Worm (Caenorhabditis elegans) whole organism, L1 larva: Measurements from ENCODE around the gene T25E4.1.

Experiments
- C04F5.9 ChIP-seq: sonication (generic microtip); optimal IDR thresholded peaks from 2 replicates; lab custom pipeline; 2016; ENCODE audit warnings: missing genetic modification characterization, missing compliant biosample characterization
- C16A3.4 ChIP-seq: fragments of 150-350 bp; optimal IDR thresholded peaks from 2 replicates; lab custom pipeline; 2014; ENCODE audit warnings: missing biosample characterization, missing genetic modification characterization
- C34B4.2 ChIP-seq: sonication (generic microtip); optimal IDR thresholded peaks from 2 replicates; lab custom pipeline; 2017; ENCODE audit warnings: mild to moderate bottlenecking, missing genetic modification characterization, missing compliant biosample characterization
- aly-2 ChIP-seq: fragments of 150-350 bp; optimal IDR thresholded peaks from 2 replicates; lab custom pipeline; 2014; ENCODE audit warnings: missing biosample characterization, missing genetic modification characterization
- ceh-63 ChIP-seq: fragments of 200-800 bp; sonication (Bioruptor generic); optimal IDR thresholded peaks from 2 replicates; lab custom pipeline; 2018; ENCODE audit warnings: mild to moderate bottlenecking, missing genetic modification characterization, missing compliant biosample characterization
- ceh-8 ChIP-seq: fragments of 200-800 bp; sonication (Bioruptor generic); optimal IDR thresholded peaks from 2 replicates; lab custom pipeline; 2018; ENCODE audit warnings: mild to moderate bottlenecking, missing genetic modification characterization, moderate library complexity, missing compliant biosample characterization
- ceh-82 ChIP-seq, 3 experiments: fragments of 150-350 bp in 1 of 3; sonication (generic microtip) in 2 of 3; optimal IDR thresholded peaks; 2 replicates each; lab custom pipeline; 2014 to 2017; ENCODE audit warnings: missing biosample characterization in 3 of 3, missing genetic modification characterization in 3 of 3
- ceh-88 ChIP-seq: fragments of 200-800 bp; sonication (Bioruptor generic); IDR thresholded peaks from 2 replicates; pipeline ENCODE4 v1.3.6; 2022; ENCODE audit warnings: missing genetic modification characterization, missing compliant biosample characterization
- ces-1 ChIP-seq: fragments of 150-350 bp; optimal IDR thresholded peaks from 2 replicates; lab custom pipeline; 2014; ENCODE audit warnings: missing biosample characterization, missing genetic modification reagents, missing genetic modification characterization
- dsc-1 ChIP-seq: sonication (generic microtip); optimal IDR thresholded peaks from 2 replicates; lab custom pipeline; 2016; ENCODE audit warnings: mild to moderate bottlenecking, missing genetic modification characterization, missing compliant biosample characterization
- efl-1 ChIP-seq, 4 experiments: fragments of 150-350 bp; optimal IDR thresholded peaks in 3 of 4; peaks in 1 of 4; 1 replicate in 1 of 4; 2 replicates in 3 of 4; lab custom pipeline; 2014; ENCODE audit warnings: missing biosample characterization in 2 of 4, missing genetic modification characterization in 2 of 4, missing genetic modification reagents in 2 of 4
- elt-2 ChIP-seq: sonication (generic microtip); optimal IDR thresholded peaks from 2 replicates; lab custom pipeline; 2016; ENCODE audit warnings: missing genetic modification characterization, mild to moderate bottlenecking, inconsistent platforms, missing compliant biosample characterization, missing genetic modification reagents
- elt-3 ChIP-seq, 6 experiments: fragments of 150-350 bp in 1 of 6; sonication (generic microtip); optimal IDR thresholded peaks; 2 replicates each; lab custom pipeline; 2017 to 2018; ENCODE audit warnings: missing biosample characterization in 6 of 6, missing genetic modification characterization in 6 of 6, inconsistent platforms in 1 of 6
- grh-1 ChIP-seq: fragments of 200-800 bp; sonication (Bioruptor generic); IDR thresholded peaks from 2 replicates; pipeline ENCODE4 v1.3.6; 2022; ENCODE audit warnings: missing genetic modification reagents, missing genetic modification characterization, missing compliant biosample characterization
- hlh-17 ChIP-seq: fragments of 200-800 bp; sonication (Bioruptor generic); optimal IDR thresholded peaks from 2 replicates; lab custom pipeline; 2018; ENCODE audit warnings: missing genetic modification characterization, mild to moderate bottlenecking, missing compliant biosample characterization, moderate library complexity, borderline replicate concordance
- hpl-2 ChIP-seq: fragments of 150-350 bp; optimal IDR thresholded peaks from 2 replicates; lab custom pipeline; 2014; ENCODE audit warnings: missing biosample characterization, missing genetic modification reagents, missing genetic modification characterization
- irx-1 ChIP-seq: sonication (generic microtip); optimal IDR thresholded peaks from 2 replicates; lab custom pipeline; 2016; ENCODE audit warnings: missing genetic modification characterization, missing compliant biosample characterization
- jun-1 ChIP-seq: fragments of 150-350 bp; optimal IDR thresholded peaks from 2 replicates; lab custom pipeline; 2014; ENCODE audit warnings: missing biosample characterization, missing genetic modification reagents, missing genetic modification characterization
- lin-13 ChIP-seq: fragments of 150-350 bp; optimal IDR thresholded peaks from 2 replicates; lab custom pipeline; 2014; ENCODE audit warnings: missing biosample characterization, missing genetic modification reagents, missing genetic modification characterization
- lin-15B ChIP-seq: fragments of 150-350 bp; sonication (generic microtip); optimal IDR thresholded peaks from 3 replicates; lab custom pipeline; 2014; ENCODE audit warnings: missing biosample characterization, missing genetic modification characterization
- lin-35 ChIP-seq, 2 experiments: fragments of 150-350 bp; optimal IDR thresholded peaks; 2 replicates each; lab custom pipeline; 2014; ENCODE audit warnings: missing biosample characterization in 2 of 2, missing genetic modification characterization in 2 of 2, missing genetic modification reagents in 2 of 2
- lin-39 ChIP-seq: fragments of 150-350 bp; optimal IDR thresholded peaks from 2 replicates; lab custom pipeline; 2014; ENCODE audit warnings: missing biosample characterization, missing genetic modification reagents, missing genetic modification characterization
- mab-9 ChIP-seq: fragments of 200-800 bp; sonication (Bioruptor generic); IDR thresholded peaks from 2 replicates; pipeline ENCODE4 v1.3.6; 2022; ENCODE audit warnings: missing genetic modification reagents, missing genetic modification characterization, missing compliant biosample characterization
- mdl-1 ChIP-seq, 2 experiments: fragments of 150-350 bp; optimal IDR thresholded peaks; 2 replicates each; lab custom pipeline; 2014 to 2017; ENCODE audit warnings: missing biosample characterization in 2 of 2, missing genetic modification characterization in 2 of 2, inconsistent platforms in 1 of 2
- mep-1 ChIP-seq: fragments of 150-350 bp; optimal IDR thresholded peaks from 2 replicates; lab custom pipeline; 2014; ENCODE audit warnings: missing biosample characterization, missing genetic modification characterization
- nhr-20 ChIP-seq: sonication (generic microtip); optimal IDR thresholded peaks from 2 replicates; lab custom pipeline; 2016; ENCODE audit warnings: mild to moderate bottlenecking, missing genetic modification characterization, missing compliant biosample characterization
- nhr-237 ChIP-seq: fragments of 150-350 bp; optimal IDR thresholded peaks from 2 replicates; lab custom pipeline; 2014; ENCODE audit warnings: missing biosample characterization, missing genetic modification characterization
- nhr-28 ChIP-seq: fragments of 150-350 bp; optimal IDR thresholded peaks from 2 replicates; lab custom pipeline; 2014; ENCODE audit warnings: missing biosample characterization, missing genetic modification characterization
- nhr-71 ChIP-seq: sonication (generic microtip); optimal IDR thresholded peaks from 2 replicates; lab custom pipeline; 2016; ENCODE audit warnings: mild to moderate bottlenecking, missing genetic modification characterization, moderate library complexity, missing compliant biosample characterization
- nhr-76 ChIP-seq: sonication (generic microtip); optimal IDR thresholded peaks from 2 replicates; lab custom pipeline; 2017; ENCODE audit warnings: missing biosample characterization, missing genetic modification characterization
- nhr-77 ChIP-seq: fragments of 150-350 bp; optimal IDR thresholded peaks from 2 replicates; lab custom pipeline; 2014; ENCODE audit warnings: missing biosample characterization, missing genetic modification characterization
- nhr-85 ChIP-seq: sonication (generic microtip); peaks from one replicate; lab custom pipeline; 2016; ENCODE audit warnings: missing genetic modification characterization, inconsistent platforms, missing compliant biosample characterization
- pag-3 ChIP-seq: sonication (generic microtip); optimal IDR thresholded peaks from 2 replicates; lab custom pipeline; 2017; ENCODE audit warnings: missing genetic modification characterization, mild to moderate bottlenecking, missing compliant biosample characterization, antibody characterized with exemption, borderline replicate concordance; ENCODE audit not compliant: insufficient read depth
- pax-3 ChIP-seq: fragments of 200-800 bp; sonication (Bioruptor generic); optimal IDR thresholded peaks from 2 replicates; lab custom pipeline; 2018; ENCODE audit warnings: mild to moderate bottlenecking, missing genetic modification characterization, moderate library complexity, missing compliant biosample characterization
- sup-37 ChIP-seq: fragments of 200-800 bp; sonication (Bioruptor generic); optimal IDR thresholded peaks from 2 replicates; lab custom pipeline; 2018; ENCODE audit warnings: mild to moderate bottlenecking, missing genetic modification characterization, missing compliant biosample characterization
- tbx-2 ChIP-seq: sonication (generic microtip); optimal IDR thresholded peaks from 2 replicates; lab custom pipeline; 2016; ENCODE audit warnings: missing genetic modification characterization, missing compliant biosample characterization
- unc-30 ChIP-seq: sonication (generic microtip); optimal IDR thresholded peaks from 2 replicates; lab custom pipeline; 2017; ENCODE audit warnings: missing biosample characterization, missing genetic modification characterization
- xbp-1 ChIP-seq: sonication (generic microtip); optimal IDR thresholded peaks from 2 replicates; lab custom pipeline; 2016; ENCODE audit warnings: missing genetic modification characterization, missing compliant biosample characterization

T25E4.1 gene

ce11 chrII:5554317-5554716, 23.8 kb upstream of the T25E4.1 start, which contains the start of gene ins-12:
Gene ins-12 (plus strand): TSS chrII:5554617.
- TF ChIP-seq mab-9 (GFP tag; lab: Robert Waterston, UW) (no peak), lin-13 (GFP tag; lab: Kevin White, UChicago) (no peak), efl-1 (optimal IDR thresholded peaks at IDR 0.05; lab: Kevin White, UChicago) (no peak), efl-1 (GFP tag; optimal IDR thresholded peaks at IDR 0.05 in 1 of 2; lab: Kevin White, UChicago) (no peak), hpl-2 (no peak), nhr-28 (tag; lab: Kevin White, UChicago) (no peak), irx-1 (no peak), mep-1 (tag; lab: Kevin White, UChicago) (no peak), nhr-85 (tag; lab: Kevin White, UChicago) (no peak), ceh-88 (no peak), aly-2 (no peak), lin-35 (GFP tag; optimal IDR thresholded peaks at IDR 0.05; lab: Kevin White, UChicago) (no peak), C16A3.4 (tag; lab: Kevin White, UChicago) (no peak), jun-1 (tag; lab: Kevin White, UChicago) (no peak), C04F5.9 (tag; lab: Kevin White, UChicago) (no peak), pax-3 (tag; lab: Kevin White, UChicago) (no peak), elt-2 (no peak), sup-37 (GFP tag; lab: Kevin White, UChicago) (no peak), C34B4.2 (tag; lab: Kevin White, UChicago) (no peak)
- TF ChIP-seq, all 84 proteins: peak for 0

- TF ChIP-seq lin-39 (no peak), sup-37 (GFP tag; lab: Kevin White, UChicago) (no peak), lin-15B (no peak), elt-3 (tag; optimal IDR thresholded peaks at IDR 0.05; lab: Kevin White, UChicago) (no peak), ceh-88 (no peak), nhr-76 (no peak), nhr-237 (tag; lab: Kevin White, UChicago) (no peak), C04F5.9 (tag; lab: Kevin White, UChicago) (no peak), xbp-1 (tag; lab: Kevin White, UChicago) (no peak), mdl-1 (tag; optimal IDR thresholded peaks at IDR 0.05; lab: Kevin White, UChicago) (no peak), ceh-63 (GFP tag; lab: Kevin White, UChicago) (no peak), ceh-82 (tag; optimal IDR thresholded peaks at IDR 0.05; lab: Kevin White, UChicago) (no peak)
Observed at ce11 chrII:5554788-5555187, 23.3 kb upstream of the T25E4.1 start.

DNA sequence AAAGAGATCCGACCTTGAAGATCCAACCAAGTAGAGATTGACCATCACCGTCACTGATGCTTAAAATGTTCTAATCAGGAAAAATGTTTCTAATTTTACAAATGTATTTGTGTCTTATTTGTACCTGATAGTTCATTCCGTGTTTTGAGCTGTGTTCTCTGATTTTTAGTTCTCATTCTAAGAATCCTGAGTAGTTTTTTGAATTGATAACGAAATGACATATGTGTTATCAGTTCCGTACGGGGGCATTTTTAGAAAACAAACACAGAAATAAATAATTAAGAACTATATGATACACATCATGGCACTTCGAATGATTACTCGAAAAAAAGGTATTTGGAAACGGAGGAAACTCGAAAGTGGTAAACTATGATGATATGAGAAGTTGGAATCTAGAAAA, 22.6 kb upstream of the T25E4.1 start:
- TF ChIP-seq elt-2 (peak; percentile 66), pag-3 (tag; lab: Kevin White, UChicago) (no peak), grh-1 (GFP tag; lab: Robert Waterston, UW) (no peak), pax-3 (tag; lab: Kevin White, UChicago) (no peak), tbx-2 (tag; lab: Kevin White, UChicago) (no peak), hpl-2 (no peak), dsc-1 (tag; lab: Kevin White, UChicago) (no peak), efl-1 (optimal IDR thresholded peaks at IDR 0.05; lab: Kevin White, UChicago) (no peak), efl-1 (GFP tag; optimal IDR thresholded peaks at IDR 0.05 in 1 of 2; lab: Kevin White, UChicago) (peak in 1 of 2 experiments; percentile 76)

DNA sequence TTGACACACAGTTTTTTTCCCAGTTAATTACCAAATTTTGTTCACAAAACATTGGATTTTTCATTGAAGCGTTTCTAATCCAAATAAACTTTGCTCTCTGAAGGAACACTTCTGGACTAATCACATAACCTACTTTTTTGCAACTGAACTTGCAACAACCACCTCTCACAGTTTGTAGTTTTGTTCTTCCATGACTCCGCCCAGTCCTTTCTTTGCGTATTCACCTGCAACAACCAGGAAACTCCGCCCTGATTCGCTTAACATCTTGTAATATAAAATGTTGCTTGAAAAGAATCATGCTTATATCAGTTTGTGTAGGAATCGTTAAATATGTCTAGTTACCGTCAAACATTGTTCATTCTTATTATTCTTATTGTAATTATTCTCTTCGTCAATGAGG, 21.7 kb upstream of the T25E4.1 start, which contains the start of gene ins-11:
TSS of gene ins-11 (plus strand) at position 301 of the 400 bp plus-strand sequence.
- TF ChIP-seq ces-1 (GFP tag; lab: Kevin White, UChicago): no peak
- no peak for TF ChIP-seq nhr-77 (tag; lab: Kevin White, UChicago)
- TF ChIP-seq mep-1 (tag; lab: Kevin White, UChicago): no peak
- TF ChIP-seq tbx-2 (tag; lab: Kevin White, UChicago): no peak
- TF ChIP-seq, all 84 proteins: peak for 0

DNA sequence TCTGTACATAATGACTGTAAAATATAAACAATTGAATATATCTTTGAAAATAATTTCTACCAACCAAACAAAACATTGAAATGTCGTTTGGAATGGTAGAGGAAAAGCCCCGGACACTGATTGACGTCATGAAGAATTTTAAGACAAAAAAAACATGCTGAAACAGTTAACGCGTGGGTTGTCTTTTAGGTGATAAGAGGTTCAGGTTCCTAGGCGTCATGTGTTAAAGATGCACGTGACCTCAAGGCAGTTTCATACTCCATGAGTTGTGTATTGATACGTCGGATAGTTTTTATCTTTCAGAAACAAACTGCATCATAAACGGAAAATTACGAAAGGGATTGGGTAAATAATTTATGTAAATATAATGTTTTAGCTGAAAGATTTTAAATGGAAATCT, 21.0 kb upstream of the T25E4.1 start:
- TF ChIP-seq ces-1 (GFP tag; lab: Kevin White, UChicago) (no peak), mdl-1 (tag; optimal IDR thresholded peaks at IDR 0.05; lab: Kevin White, UChicago) (peak in 1 of 2 experiments; percentile 22), unc-30 (no peak), hlh-17 (no peak), dsc-1 (tag; lab: Kevin White, UChicago) (no peak), lin-35 (GFP tag; optimal IDR thresholded peaks at IDR 0.05; lab: Kevin White, UChicago) (peak in 1 of 2 experiments; percentile 57), elt-2 (peak; percentile 99), ceh-8 (GFP tag; lab: Kevin White, UChicago) (no peak), nhr-71 (peak; percentile 59), nhr-20 (tag; lab: Kevin White, UChicago) (peak; percentile 21), nhr-77 (tag; lab: Kevin White, UChicago) (no peak)
